Worm (Caenorhabditis elegans) whole organism, young adult: ENCODE measurements around the gene C01G12.16.

ENCODE experiments used
- F37B4.10 ChIP-seq: fragments of 200-800 bp; sonication (Bioruptor generic); IDR thresholded peaks from 2 replicates; pipeline ENCODE4 v1.3.6; 2022; ENCODE audit warnings: missing genetic modification characterization, missing compliant biosample characterization
- F39B2.1 ChIP-seq: fragments of 200-800 bp; sonication (Bioruptor generic); IDR thresholded peaks from 2 replicates; pipeline ENCODE4 v1.3.6; 2022; ENCODE audit warnings: missing genetic modification reagents, missing genetic modification characterization, missing compliant biosample characterization
- F55B11.4 ChIP-seq: sonication (generic microtip); optimal IDR thresholded peaks from 2 replicates; lab custom pipeline; 2016; ENCODE audit warnings: missing compliant biosample characterization, missing genetic modification characterization, borderline replicate concordance; ENCODE audit not compliant: insufficient read depth
- Y67H2A.10 ChIP-seq: fragments of 200-800 bp; sonication (Bioruptor generic); conservative IDR thresholded peaks from 2 replicates; pipeline ENCODE4 v1.3.6; 2022; ENCODE audit warnings: missing genetic modification reagents, missing genetic modification characterization, missing compliant biosample characterization
- ceh-40 ChIP-seq: fragments of 200-800 bp; sonication (Bioruptor generic); IDR thresholded peaks from 2 replicates; pipeline ENCODE4 v1.3.6; 2022; ENCODE audit warnings: missing genetic modification characterization, missing compliant biosample characterization
- egl-44 ChIP-seq: fragments of 200-800 bp; sonication (Bioruptor generic); IDR thresholded peaks from 2 replicates; pipeline ENCODE4 v1.3.6; 2022; ENCODE audit warnings: missing genetic modification reagents, missing genetic modification characterization, missing compliant biosample characterization
- lin-40 ChIP-seq: sonication (generic microtip); optimal IDR thresholded peaks from 2 replicates; lab custom pipeline; 2016; ENCODE audit warnings: missing genetic modification characterization, mild to moderate bottlenecking, missing compliant biosample characterization, missing genotype, missing genetic modification reagents
- mel-28 ChIP-seq: sonication (generic microtip); optimal IDR thresholded peaks from 2 replicates; lab custom pipeline; 2016; ENCODE audit warnings: borderline replicate concordance, mild to moderate bottlenecking, missing genetic modification characterization, missing compliant biosample characterization
- nhr-90 ChIP-seq: sonication (generic microtip); optimal IDR thresholded peaks from 2 replicates; lab custom pipeline; 2016; ENCODE audit warnings: missing genotype, mild to moderate bottlenecking, missing genetic modification characterization, missing compliant biosample characterization
- repo-1 ChIP-seq: sonication (generic microtip); optimal IDR thresholded peaks from 2 replicates; lab custom pipeline; 2017; ENCODE audit warnings: mild to moderate bottlenecking, missing genetic modification characterization, missing compliant biosample characterization
- snpc-4 ChIP-seq, 5 experiments: fragments of 150-350 bp in 1 of 5; sonication (generic microtip) in 4 of 5; optimal IDR thresholded peaks; 2 replicates each; lab custom pipeline; 2014 to 2018; ENCODE audit warnings: missing genetic modification characterization in 5 of 5, missing biosample characterization in 3 of 5, antibody characterized with exemption in 2 of 5, mild to moderate bottlenecking in 2 of 5, missing compliant biosample characterization in 2 of 5, missing genotype in 2 of 5, moderate library complexity in 2 of 5, missing genetic modification reagents in 1 of 5
- unc-62 ChIP-seq: fragments of 150-350 bp; optimal IDR thresholded peaks from 2 replicates; lab custom pipeline; 2014; ENCODE audit warnings: missing biosample characterization, missing genetic modification reagents, missing genetic modification characterization
- ztf-28 ChIP-seq: fragments of 200-800 bp; sonication (Bioruptor generic); IDR thresholded peaks from 2 replicates; pipeline ENCODE4 v1.3.6; 2022; ENCODE audit warnings: missing genetic modification reagents, missing genetic modification characterization, missing compliant biosample characterization

DNA sequence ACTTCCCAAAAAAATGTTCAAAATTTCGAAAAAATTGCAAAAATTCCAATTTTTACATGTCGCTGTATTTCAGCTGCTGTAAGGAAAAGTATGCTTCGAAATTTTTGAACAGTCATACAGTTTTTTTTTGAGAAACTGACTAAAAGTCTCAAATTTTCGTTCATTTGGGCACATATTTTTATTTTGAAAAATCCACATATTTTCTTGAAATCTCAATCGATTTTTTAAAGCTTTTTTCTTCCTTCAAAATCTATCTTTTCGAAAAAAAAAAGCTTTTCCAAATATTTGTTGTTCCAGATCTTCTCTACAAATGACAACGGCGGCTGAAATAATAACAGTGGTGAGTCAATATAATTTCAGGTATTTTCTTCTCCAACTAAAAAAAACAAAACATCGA lies 35.9 kb downstream of the C01G12.16 start, which contains the start of gene asd-1:
- TF ChIP-seq ceh-40 (GFP tag; lab: Robert Waterston, UW): no peak
- TF ChIP-seq lin-40 (tag; lab: Kevin White, UChicago): no peak
- no peak for TF ChIP-seq snpc-4 (GFP tag; optimal IDR thresholded peaks at IDR 0.05; lab: Kevin White, UChicago)
- no peak for TF ChIP-seq snpc-4 (tag; optimal IDR thresholded peaks at IDR 0.05; lab: Kevin White, UChicago)
- no peak for TF ChIP-seq ztf-28 (GFP tag; lab: Robert Waterston, UW)
- TF ChIP-seq repo-1 (tag; lab: Kevin White, UChicago): no peak
- no peak for TF ChIP-seq F55B11.4 (tag; lab: Kevin White, UChicago)
- TF ChIP-seq mel-28: no peak
- no peak for TF ChIP-seq nhr-90 (tag; lab: Kevin White, UChicago)
- no peak for TF ChIP-seq unc-62 (GFP tag; lab: Kevin White, UChicago)
- no peak for TF ChIP-seq egl-44
- no peak for TF ChIP-seq F39B2.1 (GFP tag; lab: Robert Waterston, UW)
- TF ChIP-seq Y67H2A.10 (GFP tag; lab: Robert Waterston, UW): no peak
- TF ChIP-seq F37B4.10 (GFP tag; lab: Robert Waterston, UW): no peak
